Fruit fly (Drosophila melanogaster): ENCODE data around the gene Hs3st-B.

Gene Hs3st-B

DNA sequence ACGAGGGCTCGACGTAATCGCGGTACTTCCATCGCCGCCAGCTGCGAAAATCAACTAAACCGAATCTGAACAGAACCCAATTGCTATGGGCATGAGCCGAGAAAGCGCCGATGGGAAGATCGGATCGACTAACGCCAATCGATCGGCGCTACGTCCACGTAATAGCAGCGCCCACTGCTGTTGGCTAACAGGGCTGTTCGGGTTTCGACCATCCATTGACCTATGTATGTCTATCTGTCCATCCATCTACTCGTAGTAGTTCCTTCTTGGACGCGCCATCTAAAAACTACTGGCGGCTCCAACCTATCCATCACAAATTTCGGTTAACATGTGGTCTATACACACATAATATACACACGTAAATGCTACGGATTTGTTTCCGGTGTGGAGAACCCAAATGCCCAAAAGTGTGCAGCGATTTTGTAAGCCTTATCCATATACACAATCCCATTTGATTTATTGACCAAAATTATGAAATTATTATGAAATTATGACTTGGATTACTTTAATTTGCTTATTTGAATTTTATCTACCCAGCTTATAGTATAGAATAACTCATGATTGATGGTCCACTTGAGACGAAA is 6.6 kb upstream of the Hs3st-B start, which contains the start of gene CG14196:
CG14196 (minus strand) TSS at position 51 of the 584 bp plus-strand sequence.
- no peak for TF ChIP-seq noc (tag; optimal IDR thresholded peaks at IDR 0.05)

DNA sequence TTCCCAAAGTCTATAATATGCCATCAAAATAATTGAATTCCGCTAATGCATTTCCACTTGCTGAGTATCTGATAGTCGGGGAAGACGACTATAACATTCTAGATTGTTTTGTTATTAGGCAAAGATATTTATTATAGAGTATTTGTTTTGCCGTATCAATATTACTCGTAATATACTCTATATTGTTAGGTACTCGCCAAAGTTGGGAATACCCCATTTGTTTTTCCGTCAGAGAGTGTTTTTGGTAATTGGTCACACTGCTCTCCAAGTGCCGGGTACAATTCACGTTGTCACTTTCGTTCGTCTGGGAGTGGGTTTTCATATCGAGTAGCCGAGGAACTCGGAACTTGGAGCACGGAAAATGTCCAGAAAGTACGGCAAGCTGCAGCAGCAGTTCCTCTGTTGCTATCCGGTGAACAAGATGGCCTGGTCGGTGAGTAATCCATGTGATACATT is 5.0 kb upstream of the Hs3st-B start, which contains the start of gene CG7889:
CG7889 (plus strand) TSS at position 253 of the 456 bp plus-strand sequence.
- peak; percentile 31 for TF ChIP-seq noc (tag; optimal IDR thresholded peaks at IDR 0.05)

DNA sequence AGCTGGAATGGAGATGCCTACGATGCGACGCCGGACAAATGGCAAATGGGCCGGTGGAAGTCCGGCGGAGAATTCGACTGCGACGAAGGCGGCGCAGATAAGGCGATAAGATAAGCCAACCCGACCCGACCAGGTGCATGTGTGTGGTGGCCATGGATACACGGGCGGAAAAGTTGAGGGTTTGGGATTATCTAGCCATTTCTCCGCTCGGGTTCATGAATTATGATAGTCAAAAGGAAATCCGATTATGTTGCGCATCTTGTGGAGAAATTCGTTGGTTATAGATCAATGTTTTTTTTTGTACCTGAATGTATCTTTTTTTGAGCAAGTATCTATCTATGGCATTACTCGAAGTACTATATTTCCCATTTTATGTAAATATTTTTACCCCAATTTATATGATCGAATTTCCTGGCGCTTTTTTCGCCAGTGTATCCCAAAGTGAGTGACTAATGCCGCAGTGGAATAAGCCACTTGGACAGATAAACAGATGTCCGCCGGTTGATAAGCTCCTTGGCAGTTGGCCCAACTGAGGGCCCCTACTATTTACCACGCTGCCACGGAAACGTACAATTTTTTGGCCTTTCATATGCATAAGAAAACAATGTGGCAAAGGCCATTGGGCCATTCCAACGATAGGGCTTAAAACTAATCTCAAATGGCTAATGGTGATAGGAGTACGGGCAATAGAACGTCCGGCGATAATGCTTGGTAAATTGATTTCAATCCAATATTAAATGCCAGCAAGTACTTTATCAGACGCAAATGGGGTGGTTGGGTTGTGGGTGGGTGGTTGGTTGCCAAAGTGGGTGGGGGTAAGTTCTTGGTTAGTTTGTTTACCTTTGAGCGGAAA is 1.0 kb upstream of the Hs3st-B start, which contains the start of gene CG7992:
CG7992 (minus strand) TSS at position 51 of the 853 bp plus-strand sequence.
- TF ChIP-seq noc (tag; optimal IDR thresholded peaks at IDR 0.05) = peak; percentile 90

DNA sequence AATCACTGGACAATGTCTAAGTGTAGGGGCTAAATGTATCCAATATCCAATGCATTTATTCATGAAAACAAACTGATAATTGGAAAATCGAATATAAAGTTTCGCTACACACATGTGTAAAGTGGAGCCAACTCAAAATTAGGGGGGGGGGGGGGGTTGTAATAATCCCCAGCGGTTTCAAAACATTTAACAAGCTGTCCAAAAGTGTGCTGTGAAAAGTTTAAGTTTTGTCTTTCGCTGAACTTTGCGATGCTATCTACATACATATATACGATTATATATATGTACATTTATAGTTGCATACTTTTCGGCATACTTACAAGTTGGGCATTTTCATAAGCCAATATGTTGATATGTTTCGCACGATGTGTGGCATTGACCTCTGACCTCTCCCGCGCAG is 900 bp downstream of the Hs3st-B start:
- TF ChIP-seq noc (tag; optimal IDR thresholded peaks at IDR 0.05) = no peak

DNA sequence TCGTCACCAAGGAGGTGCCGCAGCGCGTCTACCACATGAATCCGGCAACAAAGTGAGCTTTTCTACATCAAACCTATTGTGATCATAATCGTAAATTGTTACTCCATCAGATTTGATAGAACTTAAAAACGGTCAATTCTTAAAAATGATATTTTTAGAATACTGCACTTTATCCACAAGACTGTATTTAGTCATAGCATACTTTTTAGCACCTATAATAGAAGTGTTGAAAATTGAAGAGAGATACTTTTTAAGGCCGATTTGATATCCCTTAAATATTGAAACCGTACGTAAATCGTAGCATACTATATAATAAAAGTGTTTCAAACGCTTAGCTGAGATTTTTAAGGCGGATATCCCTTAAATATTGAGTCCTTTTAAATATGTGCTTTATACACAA is 1.7 kb downstream of the Hs3st-B start:
- TF ChIP-seq noc (tag; optimal IDR thresholded peaks at IDR 0.05) = no peak

DNA sequence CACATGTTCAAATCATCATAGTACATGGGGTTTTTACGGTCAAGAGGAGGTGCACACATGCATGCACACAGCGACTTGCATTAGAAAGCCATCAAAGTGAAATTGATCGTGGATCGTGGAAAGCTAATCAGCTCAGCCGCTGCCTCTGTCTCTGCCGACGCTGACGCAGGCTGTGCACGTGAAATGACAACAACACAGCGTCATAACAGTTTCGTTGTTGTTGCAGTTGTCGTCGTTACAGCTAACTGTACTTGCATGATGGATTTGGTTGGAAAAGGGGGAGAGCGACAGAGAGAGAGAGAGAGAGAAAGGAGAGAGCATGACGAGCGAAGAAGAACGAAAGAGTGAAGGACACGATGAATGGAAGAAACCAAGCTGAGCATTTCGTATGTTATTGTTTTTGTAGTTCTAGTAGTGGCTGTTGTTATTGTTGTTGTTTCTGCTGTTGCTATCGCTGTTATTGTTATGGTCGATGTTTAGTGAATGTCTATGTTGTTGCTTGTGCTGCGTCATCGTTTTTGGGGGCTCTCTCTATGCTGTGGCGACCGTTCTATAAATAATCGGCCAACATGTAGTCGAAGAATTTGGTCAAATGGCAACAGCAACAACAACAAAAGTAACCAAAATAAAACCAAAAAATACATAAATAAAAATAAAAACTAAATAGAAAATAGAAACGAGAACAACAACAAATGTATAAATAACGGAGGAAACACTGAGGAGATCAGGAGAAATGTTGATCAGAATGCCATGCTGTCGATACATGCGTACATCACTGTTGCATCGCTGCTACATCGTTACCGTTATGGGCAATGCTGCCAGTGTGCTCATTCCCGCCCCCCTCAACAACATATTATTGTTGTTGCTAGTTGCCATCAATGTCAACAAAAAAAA is 11.6 kb downstream of the Hs3st-B start:
- no peak for TF ChIP-seq noc (tag; optimal IDR thresholded peaks at IDR 0.05)

DNA sequence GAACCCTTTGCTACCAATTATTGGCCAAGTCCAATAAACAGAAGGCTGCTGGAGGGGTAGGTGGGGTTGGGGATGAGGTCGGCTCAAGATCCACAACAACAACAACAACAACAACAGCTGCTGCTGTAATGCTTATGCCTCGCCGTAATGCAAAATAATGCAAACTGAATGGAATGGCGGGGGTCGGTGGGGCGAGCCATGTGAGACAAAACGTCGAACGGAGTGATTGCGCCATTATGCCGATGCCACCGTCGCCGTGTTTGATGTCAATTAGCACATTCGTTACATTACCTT is 12.2 kb downstream of the Hs3st-B start:
- TF ChIP-seq noc (tag; optimal IDR thresholded peaks at IDR 0.05) = no peak

DNA sequence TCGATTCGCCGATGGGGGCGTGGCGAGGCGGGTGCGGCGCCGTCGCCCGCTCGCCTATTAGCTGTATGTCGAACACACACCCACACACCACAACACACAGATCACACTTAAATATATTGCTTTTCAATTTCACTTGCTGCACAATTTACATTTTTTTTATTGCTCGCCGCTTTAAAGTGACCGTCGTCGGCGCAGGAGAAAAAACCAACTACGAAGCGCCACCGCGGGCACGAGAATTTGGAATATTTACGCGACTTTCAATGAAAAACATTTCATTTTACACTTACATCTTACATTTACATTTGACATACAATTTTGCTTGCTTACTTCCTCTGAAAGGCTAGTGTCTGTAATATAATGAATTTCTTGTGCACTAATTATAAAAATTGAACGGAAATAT is 12.6 kb downstream of the Hs3st-B start, which contains the start of gene rictor:
rictor (minus strand) TSS at position 170 of the 400 bp plus-strand sequence.
- no peak for TF ChIP-seq noc (tag; optimal IDR thresholded peaks at IDR 0.05)

DNA sequence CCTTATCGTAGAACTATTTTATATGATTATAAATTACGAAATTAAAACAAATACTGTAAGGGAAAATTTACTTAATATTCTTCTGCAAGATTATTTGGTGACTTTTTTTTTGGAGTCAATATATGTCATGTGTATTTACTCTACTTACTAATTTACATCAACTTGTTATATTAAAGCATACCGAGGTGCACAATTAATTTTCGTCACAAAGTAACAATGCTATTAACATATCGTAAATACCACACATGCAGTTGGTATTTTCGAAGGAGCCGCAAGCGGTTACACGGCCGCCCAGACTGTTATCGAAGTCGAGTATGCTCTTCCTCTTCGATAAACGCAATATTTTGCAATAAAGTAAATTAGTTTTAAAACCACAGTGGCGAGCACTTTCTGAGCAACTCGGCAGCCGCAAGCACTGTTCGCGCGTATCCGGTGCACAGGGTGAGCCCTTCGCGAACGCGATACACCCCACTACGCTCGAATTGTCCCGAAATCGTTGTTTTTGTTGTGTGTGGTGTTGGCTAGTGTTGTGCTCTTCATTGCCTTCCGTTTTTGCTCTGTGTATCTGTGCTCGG is 13.2 kb downstream of the Hs3st-B start, which contains the start of gene Vav:
Vav (plus strand) TSS at position 293 of the 575 bp plus-strand sequence.
- TF ChIP-seq noc (tag; optimal IDR thresholded peaks at IDR 0.05) = no peak

DNA sequence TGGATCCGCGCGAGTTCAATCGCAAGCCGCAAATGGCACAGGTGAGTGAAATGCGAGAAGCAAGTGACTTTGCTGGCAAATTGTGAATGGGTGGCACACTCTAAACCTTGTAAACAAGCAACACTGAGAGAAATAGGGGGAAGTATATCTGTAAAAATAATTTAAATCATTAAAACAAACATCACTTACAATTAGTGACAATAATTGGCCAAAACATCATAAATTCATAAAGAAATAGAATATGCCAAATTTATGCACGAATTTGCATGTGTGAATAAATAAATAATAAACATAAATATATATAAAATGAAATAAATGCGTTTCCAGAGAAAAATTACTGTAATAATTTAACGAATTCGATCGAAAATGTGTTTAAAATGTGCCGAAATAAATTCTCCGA is 14.1 kb downstream of the Hs3st-B start:
- no peak for TF ChIP-seq noc (tag; optimal IDR thresholded peaks at IDR 0.05)

DNA sequence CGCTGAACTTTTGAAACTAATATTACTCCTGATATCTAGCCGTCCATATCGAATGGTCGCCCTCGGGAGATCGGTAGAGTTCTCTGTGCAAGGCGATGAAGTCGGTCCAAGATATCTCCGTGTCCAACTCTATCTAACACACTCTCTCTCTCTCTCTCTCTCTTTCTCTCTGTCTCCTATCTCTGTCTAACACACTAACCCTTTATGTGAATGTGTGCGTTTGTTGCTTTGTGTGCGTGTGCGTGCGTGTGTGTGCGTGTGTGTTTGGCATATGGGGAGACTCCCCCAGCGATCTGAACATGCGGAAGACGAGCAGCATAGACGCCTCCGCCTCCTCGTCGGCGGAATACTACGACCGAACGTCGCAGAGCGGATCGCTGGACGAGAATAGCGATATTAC is 16.0 kb downstream of the Hs3st-B start:
- no peak for TF ChIP-seq noc (tag; optimal IDR thresholded peaks at IDR 0.05)

DNA sequence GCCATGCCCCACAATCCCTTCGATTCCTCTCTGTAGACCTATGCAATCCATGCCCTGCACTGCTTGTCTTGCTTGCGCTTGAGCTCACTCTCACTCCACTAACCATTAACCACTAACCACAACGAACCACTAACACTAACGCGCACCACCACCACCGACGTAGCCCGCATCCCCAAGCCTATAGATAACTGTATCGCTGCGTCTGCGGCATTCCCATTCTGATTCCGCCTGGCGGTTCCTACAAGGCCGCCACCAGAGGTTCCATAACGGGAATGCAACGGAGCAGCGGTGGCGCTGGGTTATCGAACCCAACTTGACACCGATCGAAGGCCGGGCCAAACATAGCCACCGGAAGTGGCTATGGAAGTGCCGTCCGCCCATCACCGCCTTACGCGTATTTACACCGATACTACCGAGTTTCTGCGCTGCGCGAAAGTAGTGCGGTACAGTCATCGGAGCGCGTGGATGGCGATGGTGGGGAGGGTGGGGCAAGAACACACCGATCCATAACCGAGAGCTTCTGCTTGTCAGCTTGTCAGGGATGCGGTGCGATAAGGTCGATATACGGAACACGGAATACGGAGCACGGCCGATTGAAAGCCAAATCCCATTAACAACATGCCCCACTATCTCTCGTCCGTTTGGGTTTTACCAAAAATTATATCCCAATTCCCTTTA is 17.5 kb downstream of the Hs3st-B start:
- TF ChIP-seq noc (tag; optimal IDR thresholded peaks at IDR 0.05) = no peak

DNA sequence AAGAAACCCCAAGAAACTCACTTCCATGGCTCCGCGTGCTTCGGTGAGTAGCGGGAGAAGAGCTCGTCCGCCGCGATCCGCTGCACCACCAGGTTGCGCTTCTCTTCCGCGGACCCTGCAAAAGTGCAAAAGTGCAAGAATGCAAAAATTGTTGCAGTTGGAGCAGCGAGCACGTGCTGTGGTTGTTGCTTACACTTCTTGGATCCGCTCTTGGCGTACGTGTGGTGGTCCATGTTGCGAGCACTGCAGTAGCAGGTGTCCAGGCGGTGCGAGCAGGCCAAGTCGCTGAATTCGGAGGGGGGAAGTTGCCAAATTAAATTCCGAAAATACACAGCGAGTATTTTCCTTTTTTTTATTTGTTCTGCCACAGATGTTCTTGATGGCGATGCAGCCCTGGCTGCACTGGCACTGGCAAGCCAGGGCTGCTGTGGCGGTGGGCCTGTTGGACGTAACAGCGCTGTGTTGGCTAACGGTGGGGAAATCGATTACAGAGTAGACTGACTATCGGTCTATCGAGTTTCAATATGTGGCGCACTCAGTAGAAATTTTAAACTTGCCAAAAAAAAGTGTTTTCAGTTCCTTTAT is 20.1 kb downstream of the Hs3st-B start, which contains the start of gene CG8010:
CG8010 (minus strand) TSS at position 413 of the 585 bp plus-strand sequence.
- no peak for TF ChIP-seq noc (tag; optimal IDR thresholded peaks at IDR 0.05)

DNA sequence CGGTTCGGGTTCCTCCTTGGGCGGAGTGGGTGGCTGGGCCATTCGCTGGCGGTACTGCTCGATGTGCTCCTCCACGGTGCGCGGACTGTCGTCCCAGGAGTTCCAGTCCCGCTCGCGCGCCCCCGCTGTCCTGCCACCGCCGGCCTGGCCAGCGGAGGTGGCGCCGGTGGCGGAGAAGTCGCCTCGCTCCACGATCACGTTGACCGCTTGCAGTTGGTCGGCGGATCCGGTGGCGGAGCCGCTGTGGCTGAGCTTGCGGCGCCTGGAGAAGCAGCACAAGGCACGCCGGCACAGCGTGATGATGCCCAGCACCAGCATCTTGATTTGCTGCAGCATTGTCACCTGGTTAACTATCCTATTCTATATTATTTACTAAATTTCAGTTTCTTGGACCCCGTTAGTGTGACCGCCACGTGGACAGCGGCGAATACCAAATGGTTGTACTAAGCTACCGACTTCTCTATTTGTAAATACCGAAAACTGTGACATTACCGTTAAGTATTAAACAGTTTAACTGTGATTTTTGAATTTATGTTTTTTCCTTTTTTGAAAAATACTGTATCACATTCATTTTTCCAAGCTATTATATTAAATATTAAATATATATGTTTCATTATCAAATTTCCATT is 28.2 kb downstream of the Hs3st-B start, which contains the start of the genes CG32537 and CG32536:
CG32537 (minus strand) TSS at position 51 of the 629 bp plus-strand sequence.
CG32536 (minus strand) TSS at position 410 of the 629 bp plus-strand sequence.
- TF ChIP-seq noc (tag; optimal IDR thresholded peaks at IDR 0.05) = no peak

Data from whole organism, larva.